Fruit fly (Drosophila melanogaster): ENCODE measurements around the gene mge.
A peak's percentile ranks its signal among the peaks of the same experiment; 100 is the strongest.

Gene mge

DNA sequence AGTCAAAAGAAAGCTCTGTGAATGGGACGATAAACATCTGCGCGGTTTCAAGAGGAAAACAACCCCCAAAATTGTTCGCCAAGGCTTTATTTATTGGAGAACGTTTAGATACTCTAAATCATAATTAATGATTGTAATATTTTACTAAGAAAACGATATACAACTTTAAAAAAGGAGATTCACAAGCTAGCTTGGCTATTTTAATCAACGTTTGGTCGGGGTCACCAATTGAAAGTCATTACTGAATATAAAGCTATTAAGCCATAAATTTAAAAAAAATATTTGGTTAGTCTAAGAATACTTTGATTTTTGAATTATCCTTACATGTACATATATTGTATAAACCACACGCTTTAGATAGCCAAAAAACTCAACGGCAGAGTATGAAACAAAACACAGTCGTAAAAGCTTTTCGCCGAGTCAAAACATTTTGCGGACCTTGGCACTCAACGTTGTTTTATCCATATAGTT lies 17.5 kb downstream of the mge start, which contains the start of gene Fie (continued):
- peak; percentile 42; the same call in 1 of the 2 replicates for TF ChIP-seq Rfx (GFP tag; IDR thresholded peaks at IDR 0.05)
- TF ChIP-seq Doc2 (GFP tag; IDR thresholded peaks at IDR 0.05) = no peak
- TF ChIP-seq CG2116 (GFP tag; optimal IDR thresholded peaks at IDR 0.05) = peak; percentile 1
- no peak for TF ChIP-seq MTF-1 (GFP tag; optimal IDR thresholded peaks at IDR 0.05; ENCODE audit: borderline replicate concordance)
- TF ChIP-seq run (tag; optimal IDR thresholded peaks at IDR 0.05) = peak; percentile 22
- TF ChIP-seq CG6254 (GFP tag; optimal IDR thresholded peaks at IDR 0.05) = no peak
- no peak for TF ChIP-seq psq (GFP tag; optimal IDR thresholded peaks at IDR 0.05)
- TF ChIP-seq stwl (tag; optimal IDR thresholded peaks at IDR 0.05) = no peak
- no peak for TF ChIP-seq CG4328 (GFP tag; optimal IDR thresholded peaks at IDR 0.05)
- TF ChIP-seq emc (GFP tag; optimal IDR thresholded peaks at IDR 0.05) = no peak
- TF ChIP-seq schlank (tag; optimal IDR thresholded peaks at IDR 0.05) = no peak
- TF ChIP-seq crc (GFP tag; optimal IDR thresholded peaks at IDR 0.05) = no peak
- TF ChIP-seq CG12071 (GFP tag; optimal IDR thresholded peaks at IDR 0.05) = peak; percentile 33
- peak; percentile 57 for TF ChIP-seq bcd (GFP tag; optimal IDR thresholded peaks at IDR 0.05)
- TF ChIP-seq CG32767 (GFP tag; IDR thresholded peaks at IDR 0.05) = peak; percentile 58; the same call in 1 of the 2 replicates
- TF ChIP-seq z (GFP tag; IDR thresholded peaks at IDR 0.05) = no peak
- TF ChIP-seq CG2678 (tag; optimal IDR thresholded peaks at IDR 0.05) = peak; percentile 85
- TF ChIP-seq CG15514 (GFP tag; optimal IDR thresholded peaks at IDR 0.05) = peak; percentile 53
- no peak for TF ChIP-seq inv (GFP tag; IDR thresholded peaks at IDR 0.05; ENCODE audit: partially characterized antibody)
- peak; percentile 29 for TF ChIP-seq CG4820 (GFP tag; optimal IDR thresholded peaks at IDR 0.05)
- TF ChIP-seq CG11695 (GFP tag; IDR thresholded peaks at IDR 0.05) = peak; percentile 55; the same call in 1 of the 3 replicates
- peak; percentile 66 for TF ChIP-seq cwo (GFP tag; optimal IDR thresholded peaks at IDR 0.05)
- TF ChIP-seq CG3407 (GFP tag; optimal IDR thresholded peaks at IDR 0.05) = peak; percentile 26
- TF ChIP-seq CG18476 (GFP tag; optimal IDR thresholded peaks at IDR 0.05) = peak; percentile 50
- no peak for TF ChIP-seq gsb (GFP tag; IDR thresholded peaks at IDR 0.05)
- no peak for TF ChIP-seq CG14667 (GFP tag; IDR thresholded peaks at IDR 0.05)
- TF ChIP-seq kni (GFP tag; optimal IDR thresholded peaks at IDR 0.05) = no peak
- TF ChIP-seq en (GFP tag; optimal IDR thresholded peaks at IDR 0.05) = no peak
- TF ChIP-seq hb (GFP tag; IDR thresholded peaks at IDR 0.05; ENCODE audit: partially characterized antibody) = no peak
- TF ChIP-seq bbx (GFP tag; IDR thresholded peaks at IDR 0.05; ENCODE audit: partially characterized antibody) = no peak
- TF ChIP-seq ind (GFP tag; optimal IDR thresholded peaks at IDR 0.05) = peak; percentile 30
- no peak for TF ChIP-seq tup (GFP tag; optimal IDR thresholded peaks at IDR 0.05)
- peak; percentile 82 for TF ChIP-seq CG10147 (GFP tag; optimal IDR thresholded peaks at IDR 0.05)
- TF ChIP-seq Awh (GFP tag; IDR thresholded peaks at IDR 0.05) = 0 out of 2 replicates have a peak, but pooled peaks have one; percentile 16
- peak; percentile 35 for TF ChIP-seq CG11723 (GFP tag; optimal IDR thresholded peaks at IDR 0.05)
- peak; percentile 73 for TF ChIP-seq CG12391 (tag; optimal IDR thresholded peaks at IDR 0.05)
- peak; percentile 76 for TF ChIP-seq odd (GFP tag; optimal IDR thresholded peaks at IDR 0.05)
- TF ChIP-seq D19A (tag; optimal IDR thresholded peaks at IDR 0.05) = peak; percentile 94
- TF ChIP-seq dmrt99B (tag; optimal IDR thresholded peaks at IDR 0.05) = peak; percentile 69
- no peak for TF ChIP-seq ro (GFP tag; IDR thresholded peaks at IDR 0.05)
- TF ChIP-seq Dad (GFP tag; optimal IDR thresholded peaks at IDR 0.05) = no peak
- peak; percentile 60 for TF ChIP-seq CG13775 (GFP tag; optimal IDR thresholded peaks at IDR 0.05)
- TF ChIP-seq CG12104 (GFP tag; optimal IDR thresholded peaks at IDR 0.05) = peak; percentile 23
- TF ChIP-seq ato (GFP tag; IDR thresholded peaks at IDR 0.05; ENCODE audit: partially characterized antibody) = no peak
- no peak for TF ChIP-seq BEAF-32 (GFP tag; optimal IDR thresholded peaks at IDR 0.05)
- TF ChIP-seq CG2199 (GFP tag; IDR thresholded peaks at IDR 0.05) = no peak
- peak; percentile 34 for TF ChIP-seq zfh2 (GFP tag; optimal IDR thresholded peaks at IDR 0.05)
- TF ChIP-seq chinmo (GFP tag; IDR thresholded peaks at IDR 0.05; ENCODE audit: partially characterized antibody) = no peak
- no peak for TF ChIP-seq NFAT (GFP tag; IDR thresholded peaks at IDR 0.05)
- peak; percentile 84 for TF ChIP-seq Hand (GFP tag; optimal IDR thresholded peaks at IDR 0.05)

Measured in whole organism, embryonic.